Worm (Caenorhabditis elegans) whole organism, L1 larva: ENCODE results near the gene math-3.

Experiments
- aly-2 ChIP-seq: fragments of 150-350 bp; optimal IDR thresholded peaks from 2 replicates; lab custom pipeline; 2014; ENCODE audit warnings: missing biosample characterization, missing genetic modification characterization
- elt-3 ChIP-seq, 6 experiments: fragments of 150-350 bp in 1 of 6; sonication (generic microtip); optimal IDR thresholded peaks; 2 replicates each; lab custom pipeline; 2017 to 2018; ENCODE audit warnings: missing biosample characterization in 6 of 6, missing genetic modification characterization in 6 of 6, inconsistent platforms in 1 of 6
- lin-13 ChIP-seq: fragments of 150-350 bp; optimal IDR thresholded peaks from 2 replicates; lab custom pipeline; 2014; ENCODE audit warnings: missing biosample characterization, missing genetic modification reagents, missing genetic modification characterization
- mep-1 ChIP-seq: fragments of 150-350 bp; optimal IDR thresholded peaks from 2 replicates; lab custom pipeline; 2014; ENCODE audit warnings: missing biosample characterization, missing genetic modification characterization
- skn-1 ChIP-seq: fragments of 150-350 bp; optimal IDR thresholded peaks from 2 replicates; lab custom pipeline; 2014; ENCODE audit warnings: missing biosample characterization, missing genetic modification characterization
- snpc-4 ChIP-seq: fragments of 150-350 bp; optimal IDR thresholded peaks from 2 replicates; lab custom pipeline; 2014; ENCODE audit warnings: missing biosample characterization, missing genetic modification characterization

ce11 chrII:1724314-1724713 is 47.6 kb upstream of the math-3 start, which contains the start of gene fbxb-11:
- TF ChIP-seq elt-3 (tag; optimal IDR thresholded peaks at IDR 0.05; lab: Kevin White, UChicago) = no peak
- TF ChIP-seq snpc-4 (tag; lab: Kevin White, UChicago) = no peak
- no peak for TF ChIP-seq aly-2 (tag; lab: Kevin White, UChicago)
- no peak for TF ChIP-seq lin-13
- no peak for TF ChIP-seq mep-1 (tag; lab: Kevin White, UChicago)
- no peak for TF ChIP-seq skn-1 (tag; lab: Kevin White, UChicago)
